Worm (Caenorhabditis elegans) whole organism, young adult: ENCODE measurements around the gene lipl-3.

Experiments
- B0019.2 ChIP-seq: fragments of 200-800 bp; sonication (Bioruptor generic); conservative IDR thresholded peaks from 2 replicates; pipeline ENCODE4 v1.3.6; 2022; ENCODE audit warnings: missing genetic modification reagents, missing genetic modification characterization, missing compliant biosample characterization
- F23B12.7 ChIP-seq: sonication (generic microtip); optimal IDR thresholded peaks from 2 replicates; lab custom pipeline; 2017; ENCODE audit warnings: missing genetic modification characterization, mild to moderate bottlenecking, missing compliant biosample characterization, antibody characterized with exemption, moderate library complexity; ENCODE audit not compliant: insufficient read depth
- F57A8.1 ChIP-seq: fragments of 200-800 bp; sonication (Bioruptor generic); optimal IDR thresholded peaks from 2 replicates; lab custom pipeline; 2018; ENCODE audit warnings: mild to moderate bottlenecking, missing genetic modification characterization, moderate library complexity, missing compliant biosample characterization
- Y53F4B.3 ChIP-seq: fragments of 200-800 bp; sonication (Bioruptor generic); IDR thresholded peaks from 2 replicates; pipeline ENCODE4 v1.3.6; 2022; ENCODE audit warnings: missing genetic modification reagents, missing genetic modification characterization, missing compliant biosample characterization
- Y95B8A.8 ChIP-seq: fragments of 200-800 bp; sonication (Bioruptor generic); IDR thresholded peaks from 2 replicates; pipeline ENCODE4 v1.3.6; 2022; ENCODE audit warnings: missing genetic modification reagents, missing genetic modification characterization, missing compliant biosample characterization
- ceh-100 ChIP-seq: fragments of 200-800 bp; sonication (Bioruptor generic); IDR thresholded peaks from 2 replicates; pipeline ENCODE4 v1.3.6; 2022; ENCODE audit warnings: missing genetic modification reagents, missing genetic modification characterization, missing compliant biosample characterization
- dox-1 ChIP-seq: fragments of 200-800 bp; sonication (Bioruptor generic); IDR thresholded peaks from 2 replicates; pipeline ENCODE4 v1.3.6; 2022; ENCODE audit warnings: missing genetic modification reagents, missing genetic modification characterization, missing compliant biosample characterization
- dpl-1 ChIP-seq: fragments of 150-350 bp; optimal IDR thresholded peaks from 2 replicates; lab custom pipeline; 2014; ENCODE audit warnings: missing biosample characterization, missing genetic modification reagents, missing genetic modification characterization
- snpc-4 ChIP-seq, 5 experiments: fragments of 150-350 bp in 1 of 5; sonication (generic microtip) in 4 of 5; optimal IDR thresholded peaks; 2 replicates each; lab custom pipeline; 2014 to 2018; ENCODE audit warnings: missing genetic modification characterization in 5 of 5, missing biosample characterization in 3 of 5, antibody characterized with exemption in 2 of 5, mild to moderate bottlenecking in 2 of 5, missing compliant biosample characterization in 2 of 5, missing genotype in 2 of 5, moderate library complexity in 2 of 5, missing genetic modification reagents in 1 of 5
- tlf-1 ChIP-seq: fragments of 200-800 bp; sonication (Bioruptor generic); optimal IDR thresholded peaks from 2 replicates; lab custom pipeline; 2018; ENCODE audit warnings: mild to moderate bottlenecking, missing genetic modification characterization, missing compliant biosample characterization

DNA sequence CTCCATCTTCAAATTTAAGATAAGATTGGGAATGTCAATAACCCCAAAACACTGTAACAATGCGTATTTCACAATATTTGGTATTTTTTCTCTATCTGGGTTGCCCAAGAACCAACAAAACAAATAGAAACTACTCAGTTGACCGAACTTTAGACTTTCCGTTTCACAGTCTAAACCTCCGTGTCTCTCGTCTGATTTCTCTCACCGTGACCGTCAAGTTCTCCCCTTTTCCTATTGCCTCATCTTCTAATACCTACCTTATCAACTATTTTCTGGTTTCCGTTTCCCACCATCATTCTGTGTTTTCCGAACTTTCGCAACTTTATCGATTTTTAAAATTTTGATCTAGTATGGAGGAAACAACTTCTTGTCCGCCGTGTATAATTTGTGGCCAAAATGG, 29.7 kb downstream of the lipl-3 start, which contains the start of gene nhr-131:
- TF ChIP-seq tlf-1 (no peak), dox-1 (GFP tag; lab: Robert Waterston, UW) (peak; percentile 41), B0019.2 (no peak), dpl-1 (GFP tag; lab: Kevin White, UChicago) (no peak), snpc-4 (GFP tag; optimal IDR thresholded peaks at IDR 0.05; lab: Kevin White, UChicago) (no peak), snpc-4 (tag; optimal IDR thresholded peaks at IDR 0.05; lab: Kevin White, UChicago) (no peak), Y95B8A.8 (GFP tag; lab: Robert Waterston, UW) (no peak), Y53F4B.3 (GFP tag; lab: Robert Waterston, UW) (no peak), F23B12.7 (tag; lab: Kevin White, UChicago) (no peak), F57A8.1 (GFP tag; lab: Kevin White, UChicago) (no peak), ceh-100 (no peak)
